Worm (Caenorhabditis elegans) whole organism, L4/young adult: ENCODE data around the gene nca-2.
"Not testable (repeated sequence)": the region's sequence is repeated elsewhere in the genome, so short reads cannot be mapped to it uniquely, and the experiment has no call there.

Experiments
- W03F9.2 ChIP-seq: fragments of 150-350 bp; optimal IDR thresholded peaks from 2 replicates; lab custom pipeline; 2014; ENCODE audit warnings: missing biosample characterization, missing genetic modification characterization
- dao-5 ChIP-seq: sonication (generic microtip); optimal IDR thresholded peaks from 2 replicates; lab custom pipeline; 2016; ENCODE audit warnings: missing genotype, missing genetic modification characterization, moderate library complexity, missing compliant biosample characterization
- him-1 ChIP-seq: sonication (generic microtip); optimal IDR thresholded peaks from 2 replicates; lab custom pipeline; 2016; ENCODE audit warnings: missing genotype, missing genetic modification reagents, missing genetic modification characterization, missing compliant biosample characterization

nca-2 gene

ce11 chrIII:4965271-4965670 lies at the start of gene nca-2:
TSS of gene nca-2 (plus strand) at chrIII:4965571.
- TF ChIP-seq him-1 (tag; lab: Kevin White, UChicago) = no peak
- TF ChIP-seq W03F9.2 = no peak
- no peak for TF ChIP-seq dao-5

- TF ChIP-seq W03F9.2 (no peak), him-1 (tag; lab: Kevin White, UChicago) (no peak)
These were observed 48.3 kb upstream of the nca-2 start, which contains the start of gene rars-1 for ce11 chrIII:4917077-4917476. TSS of gene rars-1 (minus strand) at chrIII:4917177.

ce11 chrIII:4917960-4918712 lies 47.2 kb upstream of the nca-2 start, which contains the start of gene rpb-8:
TSS of gene rpb-8 (minus strand) at chrIII:4918008.
- no peak for TF ChIP-seq him-1 (tag; lab: Kevin White, UChicago)
- peak; percentile 60 for TF ChIP-seq W03F9.2

ce11 chrIII:4918906-4919305 lies 46.5 kb upstream of the nca-2 start:
- TF ChIP-seq dao-5 (no peak), him-1 (tag; lab: Kevin White, UChicago) (no peak), W03F9.2 (no peak)

ce11 chrIII:4920221-4920620 lies 45.1 kb upstream of the nca-2 start, which contains the start of gene ula-1:
TSS of gene ula-1 (minus strand) at chrIII:4920321.
- TF ChIP-seq W03F9.2 (no peak), dao-5 (no peak)

ce11 chrIII:4922020-4922419 lies 43.4 kb upstream of the nca-2 start, which contains the start of gene mmab-1:
TSS of gene mmab-1 (minus strand) at chrIII:4922114.
- TF ChIP-seq dao-5; him-1 (tag; lab: Kevin White, UChicago); W03F9.2: not testable (repeated sequence)

ce11 chrIII:4924134-4924533 lies 41.2 kb upstream of the nca-2 start:
- TF ChIP-seq him-1 (tag; lab: Kevin White, UChicago) = no peak
- TF ChIP-seq W03F9.2 = no peak

- TF ChIP-seq him-1 (tag; lab: Kevin White, UChicago) (no peak), dao-5 (no peak), W03F9.2 (peak; percentile 79)
These were observed 35.2 kb upstream of the nca-2 start, which contains the start of gene set-2 for ce11 chrIII:4930154-4930679. TSS of gene set-2 (minus strand) at chrIII:4930204.

- TF ChIP-seq dao-5 (no peak), him-1 (tag; lab: Kevin White, UChicago) (no peak), W03F9.2 (no peak)
These were observed 33.1 kb upstream of the nca-2 start, which contains the start of the genes C26E6.12 and eri-9 for ce11 chrIII:4932203-4932699. TSS of gene C26E6.12 (minus strand) at chrIII:4932253. TSS of gene eri-9 (plus strand) at chrIII:4932450.

ce11 chrIII:4934896-4935628 lies 30.3 kb upstream of the nca-2 start, which contains the start of gene mrps-18C:
TSS of gene mrps-18C (plus strand) at chrIII:4935578.
- no peak for TF ChIP-seq him-1 (tag; lab: Kevin White, UChicago)
- no peak for TF ChIP-seq W03F9.2
- TF ChIP-seq dao-5 = no peak

ce11 chrIII:4937022-4937421 lies 28.3 kb upstream of the nca-2 start, which contains the start of gene fsn-1:
TSS of gene fsn-1 (plus strand) at chrIII:4937322.
- no peak for TF ChIP-seq W03F9.2
- TF ChIP-seq him-1 (tag; lab: Kevin White, UChicago) = no peak
- TF ChIP-seq dao-5 = no peak

- TF ChIP-seq W03F9.2 (no peak), dao-5 (no peak), him-1 (tag; lab: Kevin White, UChicago) (no peak)
These were observed 26.1 kb upstream of the nca-2 start, which contains the start of gene rpb-2 for ce11 chrIII:4939267-4939666. TSS of gene rpb-2 (plus strand) at chrIII:4939567.

ce11 chrIII:4944213-4944612 lies 21.2 kb upstream of the nca-2 start, which contains the start of gene ntl-9:
TSS of gene ntl-9 (plus strand) at chrIII:4944513.
- TF ChIP-seq W03F9.2 = no peak
- no peak for TF ChIP-seq him-1 (tag; lab: Kevin White, UChicago)
- TF ChIP-seq dao-5 = no peak

ce11 chrIII:4947352-4947751 lies 18.0 kb upstream of the nca-2 start:
- no peak for TF ChIP-seq him-1 (tag; lab: Kevin White, UChicago)
- TF ChIP-seq W03F9.2 = no peak
- no peak for TF ChIP-seq dao-5
